Worm (Caenorhabditis elegans) whole organism, L3 larva: ENCODE measurements around the gene C49F8.1.

Experiments used
- eor-1 ChIP-seq, 2 experiments: fragments of 150-350 bp; optimal IDR thresholded peaks; 2 replicates each; lab custom pipeline; 2014 to 2018; ENCODE audit warnings: missing biosample characterization in 2 of 2, missing genetic modification characterization in 2 of 2
- unc-39 ChIP-seq: sonication (generic microtip); optimal IDR thresholded peaks from 4 replicates; lab custom pipeline; 2017; ENCODE audit warnings: missing biosample characterization, missing genetic modification characterization

DNA sequence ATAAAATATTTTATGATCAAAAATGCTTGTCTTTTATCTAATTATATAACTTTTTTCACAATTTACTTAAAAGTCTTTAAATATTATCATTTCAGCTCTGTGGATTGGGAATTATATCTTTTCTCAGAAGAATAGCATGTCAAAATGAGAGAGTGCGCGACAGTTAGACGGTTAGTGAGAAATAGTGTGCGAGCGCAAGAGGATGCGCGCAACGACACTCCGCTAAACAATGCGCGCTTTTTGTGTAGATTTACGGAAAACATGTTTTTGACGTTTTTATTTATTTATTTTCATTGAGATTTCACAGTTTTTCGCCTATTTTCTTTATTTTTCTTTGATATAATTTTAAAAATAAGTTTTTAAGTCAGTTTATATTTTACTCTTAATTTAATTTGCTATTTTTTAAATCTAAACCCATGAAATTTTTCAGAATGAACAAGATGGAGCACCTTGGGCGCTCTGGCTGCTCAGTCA, 31.8 kb upstream of the C49F8.1 start, which contains the start of gene F02C12.3:
- TF ChIP-seq eor-1 (tag; optimal IDR thresholded peaks at IDR 0.05; lab: Kevin White, UChicago) (no peak), unc-39 (tag; lab: Kevin White, UChicago) (no peak)
